Fruit fly (Drosophila melanogaster) whole organism, adult: ENCODE measurements around the gene HUWE1.

Experiments used
- CG7045 ChIP-seq: fragments of 200-800 bp; sonication (Bioruptor generic); optimal IDR thresholded peaks from 2 replicates; lab custom pipeline; 2017; ENCODE audit warnings: missing biosample characterization, mild to moderate bottlenecking, missing genetic modification characterization
- Clk ChIP-seq: fragments of 200-800 bp; sonication (Bioruptor generic); optimal IDR thresholded peaks from 2 replicates; lab custom pipeline; 2017; ENCODE audit warnings: missing biosample characterization, missing genetic modification characterization

dm6 chrX:15745905-15746681, 33.7 kb downstream of the HUWE1 start, which contains the start of the genes CG8944 and CCT6:
- TF ChIP-seq CG7045 (no peak), Clk (GFP tag; lab: Kevin White, UChicago) (no peak)
